Worm (Caenorhabditis elegans): Measurements from ENCODE around the gene ccdc-55.

ccdc-55 gene

ce11 chrIII:4205751-4206327 lies 37.3 kb upstream of the ccdc-55 start, which contains the start of gene R74.8 (continued):
- TF ChIP-seq mes-2 (tag; optimal IDR thresholded peaks at IDR 0.05; ENCODE audit: poor library complexity, severe bottlenecking) (no peak), jun-1 (tag; optimal IDR thresholded peaks at IDR 0.05) (no peak), zag-1 (tag; optimal IDR thresholded peaks at IDR 0.05) (no peak), F26F4.8 (GFP tag; conservative IDR thresholded peaks at IDR 0.05) (no peak), egl-27 (tag; optimal IDR thresholded peaks at IDR 0.05) (no peak), ceh-62 (tag; optimal IDR thresholded peaks at IDR 0.05) (no peak), dmd-8 (GFP tag; IDR thresholded peaks at IDR 0.05) (no peak), ztf-7 (tag; optimal IDR thresholded peaks at IDR 0.05) (no peak), unc-130 (GFP tag; optimal IDR thresholded peaks at IDR 0.05) (peak; percentile 67), dmd-6 (GFP tag; IDR thresholded peaks at IDR 0.05) (no peak), daf-19 (GFP tag; conservative IDR thresholded peaks at IDR 0.05) (no peak), lsy-2 (tag; optimal IDR thresholded peaks at IDR 0.05) (peak in 1 of 2 experiments; percentile 79), spr-1 (tag; optimal IDR thresholded peaks at IDR 0.05) (no peak), lir-3 (tag; optimal IDR thresholded peaks at IDR 0.05) (no peak), nhr-48 (tag; optimal IDR thresholded peaks at IDR 0.05) (no peak), Y5F2A.4 (GFP tag; optimal IDR thresholded peaks at IDR 0.05) (no peak), mxl-3 (GFP tag; optimal IDR thresholded peaks at IDR 0.05) (no peak)

DNA sequence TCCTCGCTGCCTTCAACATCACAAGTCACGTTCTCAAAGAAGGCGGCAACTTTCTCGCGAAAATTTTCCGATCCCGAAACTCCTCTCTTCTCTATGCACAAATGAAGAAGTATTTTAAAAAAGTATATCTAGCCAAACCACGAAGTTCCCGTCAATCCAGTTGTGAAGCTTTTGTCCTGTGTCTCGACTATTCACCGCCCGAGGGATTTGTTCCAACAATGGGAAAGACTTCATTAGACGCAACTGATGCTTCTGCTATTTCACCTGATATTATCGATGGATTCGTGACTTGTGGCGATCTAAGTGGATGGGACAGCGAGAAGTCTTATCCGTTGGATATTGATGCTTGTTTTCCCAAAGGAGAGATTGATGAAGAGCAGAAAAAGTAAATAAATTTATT lies 36.4 kb upstream of the ccdc-55 start:
- TF ChIP-seq lin-38 (GFP tag; IDR thresholded peaks at IDR 0.05) = no peak
- TF ChIP-seq aha-1 (tag) = peak; percentile 94
- no peak for TF ChIP-seq ZK337.2 (GFP tag; IDR thresholded peaks at IDR 0.05)
- TF ChIP-seq dmd-9 (GFP tag; IDR thresholded peaks at IDR 0.05) = no peak

DNA sequence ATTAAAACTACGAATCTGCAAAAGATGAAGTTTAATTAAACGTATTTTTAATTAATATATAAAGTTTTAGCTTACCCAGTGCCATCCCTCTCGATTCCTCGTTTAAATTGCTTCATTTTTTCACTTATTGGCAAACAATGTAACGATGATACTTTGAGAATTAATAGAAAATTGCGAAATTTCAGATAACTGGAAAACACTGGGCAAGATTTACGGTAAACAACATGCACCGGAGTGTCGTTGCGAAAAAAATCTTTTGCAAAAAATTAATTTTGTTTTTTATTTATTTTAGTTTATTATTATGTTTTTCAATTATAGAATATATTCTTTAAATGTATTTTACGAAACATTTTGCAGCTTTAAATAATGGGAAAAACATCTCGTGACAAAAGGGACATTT lies 35.5 kb upstream of the ccdc-55 start, which contains the start of the genes pelo-1 and R74.7:
Gene pelo-1 (minus strand): TSS at position 151 of the 400 bp plus-strand sequence.
Gene R74.7 (plus strand): TSS at position 358 of the 400 bp plus-strand sequence.
- TF ChIP-seq R02D3.7 (tag; optimal IDR thresholded peaks at IDR 0.05) (peak; percentile 69), pqm-1 (tag; optimal IDR thresholded peaks at IDR 0.05) (no peak), lsy-2 (tag; optimal IDR thresholded peaks at IDR 0.05) (peak in 1 of 2 experiments; percentile 65), zip-2 (tag; optimal IDR thresholded peaks at IDR 0.05) (peak; percentile 2), lin-39 (tag; optimal IDR thresholded peaks at IDR 0.05) (no peak), mes-2 (tag; optimal IDR thresholded peaks at IDR 0.05; ENCODE audit: poor library complexity, severe bottlenecking) (peak; percentile 33), Y48G9A.11 (GFP tag; IDR thresholded peaks at IDR 0.05) (peak; percentile 61), nhr-237 (tag; optimal IDR thresholded peaks at IDR 0.05) (no peak), T20F7.1 (GFP tag; optimal IDR thresholded peaks at IDR 0.05) (peak; percentile 95), nhr-77 (tag; optimal IDR thresholded peaks at IDR 0.05) (peak; percentile 11), daf-16 (GFP tag; optimal IDR thresholded peaks at IDR 0.05) (no peak), daf-16 (tag; optimal IDR thresholded peaks at IDR 0.05) (peak; percentile 21)

DNA sequence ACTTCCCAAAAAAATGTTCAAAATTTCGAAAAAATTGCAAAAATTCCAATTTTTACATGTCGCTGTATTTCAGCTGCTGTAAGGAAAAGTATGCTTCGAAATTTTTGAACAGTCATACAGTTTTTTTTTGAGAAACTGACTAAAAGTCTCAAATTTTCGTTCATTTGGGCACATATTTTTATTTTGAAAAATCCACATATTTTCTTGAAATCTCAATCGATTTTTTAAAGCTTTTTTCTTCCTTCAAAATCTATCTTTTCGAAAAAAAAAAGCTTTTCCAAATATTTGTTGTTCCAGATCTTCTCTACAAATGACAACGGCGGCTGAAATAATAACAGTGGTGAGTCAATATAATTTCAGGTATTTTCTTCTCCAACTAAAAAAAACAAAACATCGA lies 28.4 kb upstream of the ccdc-55 start, which contains the start of gene asd-1:
Gene asd-1 (plus strand): TSS at position 298 of the 397 bp plus-strand sequence.
- no peak for TF ChIP-seq ztf-11 (tag; optimal IDR thresholded peaks at IDR 0.05)
- no peak for TF ChIP-seq fkh-10 (GFP tag; optimal IDR thresholded peaks at IDR 0.05)
- no peak for TF ChIP-seq madf-9 (GFP tag; conservative IDR thresholded peaks at IDR 0.05)
- TF ChIP-seq nhr-102 (tag; optimal IDR thresholded peaks at IDR 0.05) = no peak
- no peak for TF ChIP-seq lin-39 (tag; optimal IDR thresholded peaks at IDR 0.05)

Data from whole organism, L4 larva.